Fruit fly (Drosophila melanogaster): ENCODE measurements around the gene Eogt.

Gene Eogt

dm6 chr2L:2363626-2364147, 17.2 kb upstream of the Eogt start:
- peak; percentile 96 for TF ChIP-seq CG34367 (tag; optimal IDR thresholded peaks at IDR 0.05)
- TF ChIP-seq Ets98B (GFP tag; IDR thresholded peaks at IDR 0.05): peak; percentile 96
- peak; percentile 94 for TF ChIP-seq gl (tag; optimal IDR thresholded peaks at IDR 0.05)
- peak; percentile 94 for TF ChIP-seq CG12605 (GFP tag; IDR thresholded peaks at IDR 0.05)
- TF ChIP-seq CG17806 (tag; optimal IDR thresholded peaks at IDR 0.05): peak; percentile 97
- TF ChIP-seq EcR (GFP tag; optimal IDR thresholded peaks at IDR 0.05): peak; percentile 45
- TF ChIP-seq CG9948 (tag; optimal IDR thresholded peaks at IDR 0.05): peak; percentile 96
- TF ChIP-seq D1 (tag; optimal IDR thresholded peaks at IDR 0.05): peak; percentile 97
- peak; percentile 67 for TF ChIP-seq CG10348 (GFP tag; IDR thresholded peaks at IDR 0.05)
- peak; percentile 91 for TF ChIP-seq fd96Ca (GFP tag; IDR thresholded peaks at IDR 0.05)
- peak; percentile 97 for TF ChIP-seq CG32121 (GFP tag; IDR thresholded peaks at IDR 0.05)
- peak; percentile 92 for TF ChIP-seq CG13204 (GFP tag; optimal IDR thresholded peaks at IDR 0.05)
- peak; percentile 97 for TF ChIP-seq CG8301 (tag; optimal IDR thresholded peaks at IDR 0.05)
- peak; percentile 98 for TF ChIP-seq CG4496 (GFP tag; IDR thresholded peaks at IDR 0.05)
- TF ChIP-seq CG14655 (GFP tag; optimal IDR thresholded peaks at IDR 0.05): peak; percentile 97
- TF ChIP-seq CG15710 (tag; optimal IDR thresholded peaks at IDR 0.05): peak; percentile 95
- TF ChIP-seq Pif1B (GFP tag; optimal IDR thresholded peaks at IDR 0.05): peak; percentile 94
- peak; percentile 95 for TF ChIP-seq Snoo (tag; optimal IDR thresholded peaks at IDR 0.05)
- peak; percentile 95 for TF ChIP-seq Pif1A (GFP tag; optimal IDR thresholded peaks at IDR 0.05)
- peak; percentile 98 for TF ChIP-seq CG8159 (tag; optimal IDR thresholded peaks at IDR 0.05)
- peak; percentile 90 for TF ChIP-seq rn (GFP tag; IDR thresholded peaks at IDR 0.05)

- TF ChIP-seq Ets98B (GFP tag; IDR thresholded peaks at IDR 0.05) (peak; percentile 18; the same call in 1 of the 2 replicates), CG14655 (GFP tag; optimal IDR thresholded peaks at IDR 0.05) (no peak), gl (tag; optimal IDR thresholded peaks at IDR 0.05) (no peak), CG32121 (GFP tag; IDR thresholded peaks at IDR 0.05) (0 out of 2 replicates have a peak, but pooled peaks have one; percentile 12), CG8159 (tag; optimal IDR thresholded peaks at IDR 0.05) (no peak), Pif1B (GFP tag; optimal IDR thresholded peaks at IDR 0.05) (no peak), CG8301 (tag; optimal IDR thresholded peaks at IDR 0.05) (no peak), CG15710 (tag; optimal IDR thresholded peaks at IDR 0.05) (no peak), CG17806 (tag; optimal IDR thresholded peaks at IDR 0.05) (no peak), rn (GFP tag; IDR thresholded peaks at IDR 0.05) (no peak), CG12605 (GFP tag; IDR thresholded peaks at IDR 0.05) (no peak), CG13204 (GFP tag; optimal IDR thresholded peaks at IDR 0.05) (no peak), EcR (GFP tag; optimal IDR thresholded peaks at IDR 0.05) (peak; percentile 14), D1 (tag; optimal IDR thresholded peaks at IDR 0.05) (no peak), CG10348 (GFP tag; IDR thresholded peaks at IDR 0.05) (no peak), CG4496 (GFP tag; IDR thresholded peaks at IDR 0.05) (no peak), CG9948 (tag; optimal IDR thresholded peaks at IDR 0.05) (no peak), fd96Ca (GFP tag; IDR thresholded peaks at IDR 0.05) (peak; percentile 16; the same call in 1 of the 3 replicates), Pif1A (GFP tag; optimal IDR thresholded peaks at IDR 0.05) (no peak), CG34367 (tag; optimal IDR thresholded peaks at IDR 0.05) (no peak), Snoo (tag; optimal IDR thresholded peaks at IDR 0.05) (no peak)
These were observed 16.6 kb upstream of the Eogt start for dm6 chr2L:2364200-2364754.

- TF ChIP-seq Ets98B (GFP tag; IDR thresholded peaks at IDR 0.05) (peak; percentile 58; the same call in 1 of the 2 replicates), CG12605 (GFP tag; IDR thresholded peaks at IDR 0.05) (peak; percentile 56; the same call in 1 of the 2 replicates), CG15710 (tag; optimal IDR thresholded peaks at IDR 0.05) (no peak), CG17806 (tag; optimal IDR thresholded peaks at IDR 0.05) (no peak), D1 (tag; optimal IDR thresholded peaks at IDR 0.05) (no peak), EcR (GFP tag; optimal IDR thresholded peaks at IDR 0.05) (no peak), Snoo (tag; optimal IDR thresholded peaks at IDR 0.05) (peak; percentile 8), rn (GFP tag; IDR thresholded peaks at IDR 0.05) (no peak), Pif1A (GFP tag; optimal IDR thresholded peaks at IDR 0.05) (no peak), CG10348 (GFP tag; IDR thresholded peaks at IDR 0.05) (no peak), fd96Ca (GFP tag; IDR thresholded peaks at IDR 0.05) (peak; percentile 38; the same call in 1 of the 3 replicates), CG4496 (GFP tag; IDR thresholded peaks at IDR 0.05) (peak; percentile 34; the same call in 1 of the 3 replicates), CG34367 (tag; optimal IDR thresholded peaks at IDR 0.05) (peak; percentile 7), CG8301 (tag; optimal IDR thresholded peaks at IDR 0.05) (no peak), CG9948 (tag; optimal IDR thresholded peaks at IDR 0.05) (no peak), CG13204 (GFP tag; optimal IDR thresholded peaks at IDR 0.05) (no peak), CG8159 (tag; optimal IDR thresholded peaks at IDR 0.05) (no peak), CG32121 (GFP tag; IDR thresholded peaks at IDR 0.05) (peak; percentile 53; the same call in 1 of the 2 replicates), gl (tag; optimal IDR thresholded peaks at IDR 0.05) (no peak), Pif1B (GFP tag; optimal IDR thresholded peaks at IDR 0.05) (no peak), CG14655 (GFP tag; optimal IDR thresholded peaks at IDR 0.05) (no peak)
These were observed 15.7 kb upstream of the Eogt start, which contains the start of the genes Rab5 and Axud1 for dm6 chr2L:2365077-2365651. TSS of gene Rab5 (minus strand) at chr2L:2365273. TSS of gene Axud1 (plus strand) at chr2L:2365345.

- TF ChIP-seq fd96Ca (GFP tag; IDR thresholded peaks at IDR 0.05) (peak; percentile 12; the same call in 1 of the 3 replicates), CG34367 (tag; optimal IDR thresholded peaks at IDR 0.05) (peak; percentile 2), CG10348 (GFP tag; IDR thresholded peaks at IDR 0.05) (no peak), CG9948 (tag; optimal IDR thresholded peaks at IDR 0.05) (peak; percentile 41), CG17806 (tag; optimal IDR thresholded peaks at IDR 0.05) (peak; percentile 28), CG32121 (GFP tag; IDR thresholded peaks at IDR 0.05) (no peak), CG15710 (tag; optimal IDR thresholded peaks at IDR 0.05) (peak; percentile 39), CG8301 (tag; optimal IDR thresholded peaks at IDR 0.05) (peak; percentile 20), CG8159 (tag; optimal IDR thresholded peaks at IDR 0.05) (peak; percentile 51), CG14655 (GFP tag; optimal IDR thresholded peaks at IDR 0.05) (peak; percentile 38), EcR (GFP tag; optimal IDR thresholded peaks at IDR 0.05) (no peak), CG4496 (GFP tag; IDR thresholded peaks at IDR 0.05) (no peak), Pif1A (GFP tag; optimal IDR thresholded peaks at IDR 0.05) (peak; percentile 35), Pif1B (GFP tag; optimal IDR thresholded peaks at IDR 0.05) (peak; percentile 25)
These were observed 15.2 kb upstream of the Eogt start for dm6 chr2L:2365655-2366214.

All from whole organism, pupa.